Fruit fly (Drosophila melanogaster): ENCODE data around the gene CG9588.

dm6 chr3R:13684569-13685402 is 8.3 kb upstream of the CG9588 start:
- TF ChIP-seq rn (GFP tag; IDR thresholded peaks at IDR 0.05), result no peak
- TF ChIP-seq CG34367 (tag; optimal IDR thresholded peaks at IDR 0.05), result no peak
- TF ChIP-seq CG8301 (tag; optimal IDR thresholded peaks at IDR 0.05), result no peak
- TF ChIP-seq Pif1A (GFP tag; optimal IDR thresholded peaks at IDR 0.05), result no peak
- TF ChIP-seq CG17806 (tag; optimal IDR thresholded peaks at IDR 0.05), result no peak
- TF ChIP-seq CG13204 (GFP tag; optimal IDR thresholded peaks at IDR 0.05), result no peak
- TF ChIP-seq EcR (GFP tag; optimal IDR thresholded peaks at IDR 0.05), result no peak
- no peak for TF ChIP-seq Ets98B (GFP tag; IDR thresholded peaks at IDR 0.05)
- TF ChIP-seq CG4496 (GFP tag; IDR thresholded peaks at IDR 0.05), result no peak
- TF ChIP-seq CG14655 (GFP tag; optimal IDR thresholded peaks at IDR 0.05), result no peak
- TF ChIP-seq D1 (tag; optimal IDR thresholded peaks at IDR 0.05), result no peak
- no peak for TF ChIP-seq CG10348 (GFP tag; IDR thresholded peaks at IDR 0.05)
- no peak for TF ChIP-seq CG12605 (GFP tag; IDR thresholded peaks at IDR 0.05)
